Fruit fly (Drosophila melanogaster) whole organism, embryonic: Measurements from ENCODE around the gene Hsp70Ba.

ENCODE experiments used
- BEAF-32 ChIP-seq: fragments of 200-800 bp; sonication (Bioruptor generic); optimal IDR thresholded peaks from 3 replicates; lab custom pipeline; 2017; ENCODE audit warnings: missing biosample characterization, missing genetic modification characterization, mild to moderate bottlenecking, moderate library complexity, missing genetic modification reagents
- BtbVII ChIP-seq: fragments of 200-800 bp; sonication (Bioruptor generic); optimal IDR thresholded peaks from 3 replicates; lab custom pipeline; 2017; ENCODE audit warnings: missing biosample characterization, mild to moderate bottlenecking, missing genetic modification characterization
- CG10147 ChIP-seq: fragments of 200-800 bp; sonication (Bioruptor generic); optimal IDR thresholded peaks from 2 replicates; lab custom pipeline; 2019; ENCODE audit warnings: missing biosample characterization, mild to moderate bottlenecking, missing genetic modification characterization, moderate library complexity
- CG10543 ChIP-seq: fragments of 200-800 bp; sonication (Bioruptor generic); optimal IDR thresholded peaks from 3 replicates; lab custom pipeline; 2017; ENCODE audit warnings: missing biosample characterization, mild to moderate bottlenecking, missing genetic modification characterization, moderate library complexity
- CG11560 ChIP-seq: fragments of 200-800 bp; sonication (Bioruptor generic); IDR thresholded peaks from 3 replicates; pipeline ENCODE4 v1.3.6; 2022; ENCODE audit warnings: missing biosample characterization, missing genetic modification characterization
- CG12219 ChIP-seq: fragments of 200-800 bp; sonication (Bioruptor generic); optimal IDR thresholded peaks from 3 replicates; lab custom pipeline; 2018; ENCODE audit warnings: missing biosample characterization, mild to moderate bottlenecking, missing genetic modification characterization
- CG12299 ChIP-seq: fragments of 200-800 bp; sonication (Bioruptor generic); optimal IDR thresholded peaks from 2 replicates; lab custom pipeline; 2018; ENCODE audit warnings: missing biosample characterization, mild to moderate bottlenecking, missing genetic modification characterization
- CG14667 ChIP-seq: fragments of 200-800 bp; sonication (Bioruptor generic); IDR thresholded peaks from 2 replicates; pipeline ENCODE4 v1.3.6; 2022; ENCODE audit warnings: missing biosample characterization, missing genetic modification characterization
- CG17328 ChIP-seq: fragments of 200-800 bp; sonication (Bioruptor generic); IDR thresholded peaks from 2 replicates; pipeline ENCODE4 v1.3.6; 2022; ENCODE audit warnings: missing biosample characterization, missing genetic modification characterization
- CG17359 ChIP-seq: fragments of 200-800 bp; sonication (Bioruptor generic); optimal IDR thresholded peaks from 3 replicates; lab custom pipeline; 2018; ENCODE audit warnings: missing biosample characterization, mild to moderate bottlenecking, missing genetic modification characterization, moderate library complexity
- CG17802 ChIP-seq: fragments of 200-800 bp; sonication (Bioruptor generic); optimal IDR thresholded peaks from 2 replicates; lab custom pipeline; 2018; ENCODE audit warnings: missing biosample characterization, mild to moderate bottlenecking, missing genetic modification characterization, moderate library complexity
- CG18619 ChIP-seq: fragments of 200-800 bp; sonication (Bioruptor generic); optimal IDR thresholded peaks from 3 replicates; lab custom pipeline; 2017; ENCODE audit warnings: missing biosample characterization, mild to moderate bottlenecking, missing genetic modification characterization
- CG2712 ChIP-seq: fragments of 200-800 bp; optimal IDR thresholded peaks from 3 replicates; lab custom pipeline; 2019; ENCODE audit warnings: missing biosample characterization, mild to moderate bottlenecking, missing genetic modification characterization, moderate library complexity
- CG32532 ChIP-seq: fragments of 200-800 bp; sonication (Bioruptor generic); IDR thresholded peaks from 2 replicates; pipeline ENCODE4 v1.3.6; 2022; ENCODE audit warnings: missing biosample characterization, missing genetic modification characterization
- CG4360 ChIP-seq: fragments of 200-800 bp; sonication (Bioruptor generic); IDR thresholded peaks from 2 replicates; pipeline ENCODE4 v1.3.6; 2022; ENCODE audit warnings: missing biosample characterization, missing genetic modification characterization
- CG4617 ChIP-seq: fragments of 200-800 bp; sonication (Bioruptor generic); optimal IDR thresholded peaks from 3 replicates; lab custom pipeline; 2016; ENCODE audit warnings: missing biosample characterization, missing genetic modification characterization, borderline replicate concordance
- CG4707 ChIP-seq: fragments of 200-800 bp; sonication (Bioruptor generic); optimal IDR thresholded peaks from 2 replicates; lab custom pipeline; 2018; ENCODE audit warnings: missing biosample characterization, mild to moderate bottlenecking, missing genetic modification characterization, moderate library complexity
- CG5180 ChIP-seq: fragments of 200-800 bp; sonication (Bioruptor generic); optimal IDR thresholded peaks from 3 replicates; lab custom pipeline; 2017; ENCODE audit warnings: missing biosample characterization, missing genetic modification characterization, mild to moderate bottlenecking, moderate library complexity, missing genetic modification reagents
- CG5245 ChIP-seq: fragments of 200-800 bp; sonication (Bioruptor generic); optimal IDR thresholded peaks from 3 replicates; lab custom pipeline; 2016; ENCODE audit warnings: missing biosample characterization, missing genetic modification characterization
- CG6689 ChIP-seq: fragments of 200-800 bp; sonication (Bioruptor generic); IDR thresholded peaks from 2 replicates; pipeline ENCODE4 v1.3.6; 2022; ENCODE audit warnings: missing biosample characterization, missing genetic modification characterization
- Camta ChIP-seq: fragments of 200-800 bp; sonication (Bioruptor generic); optimal IDR thresholded peaks from 2 replicates; lab custom pipeline; 2016; ENCODE audit warnings: missing biosample characterization, missing genetic modification characterization
- CkIIα-i1 ChIP-seq: fragments of 200-800 bp; sonication (Bioruptor generic); IDR thresholded peaks from 2 replicates; pipeline ENCODE4 v1.3.6; 2022; ENCODE audit warnings: missing biosample characterization, missing genetic modification characterization
- Doc3 ChIP-seq: fragments of 200-800 bp; sonication (Bioruptor generic); IDR thresholded peaks from 3 replicates; pipeline ENCODE4 v1.3.6; 2022; ENCODE audit warnings: missing biosample characterization, missing genetic modification characterization; ENCODE audit not compliant: partially characterized antibody
- Dp ChIP-seq: fragments of 200-800 bp; sonication (Bioruptor generic); optimal IDR thresholded peaks from 2 replicates; lab custom pipeline; 2018; ENCODE audit warnings: missing biosample characterization, mild to moderate bottlenecking, missing genetic modification characterization, moderate library complexity
- Elba2 ChIP-seq: fragments of 200-800 bp; sonication (Bioruptor generic); optimal IDR thresholded peaks from 3 replicates; lab custom pipeline; 2016; ENCODE audit warnings: missing biosample characterization, missing genetic modification characterization
- Gug ChIP-seq: fragments of 200-800 bp; sonication (Bioruptor generic); IDR thresholded peaks from 4 replicates; pipeline ENCODE4 v1.3.6; 2022; ENCODE audit warnings: missing biosample characterization, missing genetic modification characterization
- NC2β ChIP-seq: fragments of 200-800 bp; sonication (Bioruptor generic); optimal IDR thresholded peaks from 2 replicates; lab custom pipeline; 2016; ENCODE audit warnings: missing biosample characterization, missing genetic modification characterization
- Ptx1 ChIP-seq: fragments of 200-800 bp; sonication (Bioruptor generic); IDR thresholded peaks from 2 replicates; pipeline ENCODE4 v1.3.6; 2022; ENCODE audit warnings: missing biosample characterization, missing genetic modification characterization
- Side ChIP-seq: fragments of 200-800 bp; sonication (Bioruptor generic); optimal IDR thresholded peaks from 2 replicates; lab custom pipeline; 2016; ENCODE audit warnings: missing biosample characterization, missing genetic modification characterization
- Sin3A ChIP-seq: fragments of >200 bp; optimal IDR thresholded peaks from 2 replicates; lab custom pipeline; 2018
- ab ChIP-seq: fragments of 200-800 bp; sonication (Bioruptor generic); optimal IDR thresholded peaks from 2 replicates; lab custom pipeline; 2016; ENCODE audit warnings: missing biosample characterization, missing genetic modification characterization
- bab2 ChIP-seq: fragments of 200-800 bp; sonication (Bioruptor generic); optimal IDR thresholded peaks from 2 replicates; lab custom pipeline; 2016; ENCODE audit warnings: missing biosample characterization, missing genetic modification characterization
- bbx ChIP-seq: fragments of 200-800 bp; sonication (Bioruptor generic); IDR thresholded peaks from 2 replicates; pipeline ENCODE4 v1.3.6; 2022; ENCODE audit warnings: missing biosample characterization, missing genetic modification characterization; ENCODE audit not compliant: partially characterized antibody
- cato ChIP-seq: fragments of 200-800 bp; sonication (Bioruptor generic); optimal IDR thresholded peaks from 2 replicates; lab custom pipeline; 2016; ENCODE audit warnings: missing biosample characterization, missing genetic modification characterization, borderline replicate concordance
- corto ChIP-seq: fragments of 200-800 bp; sonication (Bioruptor generic); optimal IDR thresholded peaks from 2 replicates; lab custom pipeline; 2016; ENCODE audit warnings: missing biosample characterization, mild to moderate bottlenecking, missing genetic modification characterization, moderate library complexity
- crc ChIP-seq: fragments of 200-800 bp; sonication (Bioruptor generic); optimal IDR thresholded peaks from 2 replicates; lab custom pipeline; 2016; ENCODE audit warnings: missing biosample characterization, missing genetic modification characterization
- crol ChIP-seq: fragments of 200-800 bp; sonication (Bioruptor generic); IDR thresholded peaks from 2 replicates; pipeline ENCODE4 v1.3.6; 2022; ENCODE audit warnings: missing biosample characterization, missing genetic modification characterization
- crp ChIP-seq, 2 experiments: fragments of 200-800 bp; sonication (Bioruptor generic); optimal IDR thresholded peaks; 2 replicates in 1 of 2; 3 replicates in 1 of 2; lab custom pipeline; 2017; ENCODE audit warnings: missing biosample characterization in 2 of 2, missing genetic modification characterization in 2 of 2, mild to moderate bottlenecking in 1 of 2, moderate library complexity in 1 of 2
- ewg ChIP-seq: fragments of 200-800 bp; sonication (Bioruptor generic); optimal IDR thresholded peaks from 3 replicates; lab custom pipeline; 2017; ENCODE audit warnings: mild to moderate bottlenecking, missing biosample characterization, missing genetic modification reagents, missing genetic modification characterization
- gce ChIP-seq: fragments of 200-800 bp; sonication (Bioruptor generic); IDR thresholded peaks from 3 replicates; pipeline ENCODE4 v1.3.6; 2022; ENCODE audit warnings: missing biosample characterization, missing genetic modification characterization
- gcm ChIP-seq: fragments of 200-800 bp; sonication (Bioruptor generic); optimal IDR thresholded peaks from 2 replicates; lab custom pipeline; 2019; ENCODE audit warnings: missing biosample characterization, mild to moderate bottlenecking, missing genetic modification characterization, moderate library complexity
- grau ChIP-seq: fragments of 200-800 bp; optimal IDR thresholded peaks from 3 replicates; lab custom pipeline; 2019; ENCODE audit warnings: missing biosample characterization, mild to moderate bottlenecking, missing genetic modification characterization, moderate library complexity
- hb ChIP-seq: fragments of 200-800 bp; sonication (Bioruptor generic); IDR thresholded peaks from 3 replicates; pipeline ENCODE4 v1.3.6; 2022; ENCODE audit warnings: missing biosample characterization, missing genetic modification characterization; ENCODE audit not compliant: partially characterized antibody
- kay ChIP-seq: fragments of 200-800 bp; sonication (Bioruptor generic); optimal IDR thresholded peaks from 2 replicates; lab custom pipeline; 2016; ENCODE audit warnings: missing biosample characterization, missing genetic modification characterization
- lmd ChIP-seq: fragments of 200-800 bp; sonication (Bioruptor generic); IDR thresholded peaks from 2 replicates; pipeline ENCODE4 v1.3.6; 2022; ENCODE audit warnings: missing biosample characterization, missing genetic modification characterization
- lola ChIP-seq, 3 experiments: fragments of >200 bp in 2 of 3; fragments of 200-800 bp in 1 of 3; sonication (Bioruptor generic) in 1 of 3; optimal IDR thresholded peaks; 2 replicates each; lab custom pipeline; 2017 to 2019; ENCODE audit warnings: missing biosample characterization in 3 of 3, missing genetic modification characterization in 3 of 3, mild to moderate bottlenecking in 1 of 3, moderate library complexity in 1 of 3
- nau ChIP-seq: fragments of 200-800 bp; sonication (Bioruptor generic); optimal IDR thresholded peaks from 3 replicates; lab custom pipeline; 2017; ENCODE audit warnings: missing biosample characterization, mild to moderate bottlenecking, missing genetic modification characterization, missing genetic modification reagents
- org-1 ChIP-seq: fragments of 200-800 bp; sonication (Bioruptor generic); optimal IDR thresholded peaks from 2 replicates; lab custom pipeline; 2017; ENCODE audit warnings: missing biosample characterization, missing genetic modification characterization
- tin ChIP-seq: fragments of 200-800 bp; sonication (Bioruptor generic); optimal IDR thresholded peaks from 3 replicates; lab custom pipeline; 2016; ENCODE audit warnings: missing biosample characterization, missing genetic modification characterization
- zf30C ChIP-seq: fragments of 200-800 bp; sonication (Bioruptor generic); optimal IDR thresholded peaks from 3 replicates; lab custom pipeline; 2018; ENCODE audit warnings: missing biosample characterization, mild to moderate bottlenecking, missing genetic modification characterization

Hsp70Ba gene

DNA sequence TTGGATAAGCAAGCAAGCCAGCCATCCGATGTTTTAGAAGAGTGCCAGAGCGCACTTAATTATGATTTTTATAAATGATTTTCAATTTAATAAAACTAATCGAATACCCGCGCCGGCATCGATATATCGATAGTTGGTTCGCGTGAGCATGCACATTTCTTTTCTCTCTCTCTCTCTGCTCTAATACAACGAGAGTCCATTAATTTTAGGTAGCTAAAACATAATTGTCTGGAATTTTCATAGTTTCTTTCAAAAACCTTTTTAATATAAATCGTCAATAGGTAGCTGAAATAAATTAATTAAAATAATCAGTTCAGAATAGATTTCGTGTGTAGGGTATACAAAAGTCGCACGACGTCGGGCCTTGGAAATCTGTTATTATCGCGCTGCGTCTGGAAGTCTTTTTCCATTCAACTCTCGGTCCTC lies 18.7 kb downstream of the Hsp70Ba start, which contains the start of gene CG18549 (continued):
- TF ChIP-seq hb (GFP tag; lab: Robert Waterston, UW), result peak; percentile 72; the same call in 2 of the 3 replicates
- peak; percentile 100 for TF ChIP-seq lmd (GFP tag; lab: Robert Waterston, UW)
- TF ChIP-seq Doc3 (GFP tag; lab: Robert Waterston, UW), result peak; percentile 85
- peak in 1 of 3 experiments; percentile 100 for TF ChIP-seq lola (GFP tag; optimal IDR thresholded peaks at IDR 0.05; lab: Kevin White, UChicago)
- TF ChIP-seq org-1 (GFP tag; lab: Kevin White, UChicago), result peak; percentile 99
- TF ChIP-seq CG18619, result peak; percentile 100
- TF ChIP-seq CG11560 (tag; lab: Robert Waterston, UW), result peak; percentile 97
- peak; percentile 99 for TF ChIP-seq CG14667 (GFP tag; lab: Robert Waterston, UW)
- TF ChIP-seq Side (GFP tag; lab: Kevin White, UChicago), result peak; percentile 99
- peak; percentile 98 for TF ChIP-seq CkIIα-i1
- TF ChIP-seq ab (GFP tag; lab: Kevin White, UChicago), result peak; percentile 97
- peak; percentile 99 for TF ChIP-seq CG4707 (GFP tag; lab: Kevin White, UChicago)
- peak; percentile 98 for TF ChIP-seq CG10543 (GFP tag; lab: Kevin White, UChicago)
- peak; percentile 100 for TF ChIP-seq corto
- peak; percentile 100 for TF ChIP-seq CG12219 (GFP tag; lab: Kevin White, UChicago)
- no peak for TF ChIP-seq Sin3A (lab: Kevin White, UChicago)
- TF ChIP-seq CG2712 (tag; lab: Kevin White, UChicago), result peak; percentile 100
- peak; percentile 100 for TF ChIP-seq nau
- peak; percentile 100 for TF ChIP-seq CG6689 (GFP tag; lab: Robert Waterston, UW)
- TF ChIP-seq BEAF-32 (GFP tag; lab: Kevin White, UChicago), result peak; percentile 85
- peak; percentile 99 for TF ChIP-seq cato (GFP tag; lab: Kevin White, UChicago)
- TF ChIP-seq Camta (GFP tag; lab: Kevin White, UChicago), result peak; percentile 100
- peak; percentile 100 for TF ChIP-seq Ptx1 (GFP tag; lab: Robert Waterston, UW)
- peak; percentile 99 for TF ChIP-seq ewg (GFP tag; lab: Kevin White, UChicago)
- TF ChIP-seq CG4617 (GFP tag; lab: Kevin White, UChicago), result peak; percentile 99
- peak; percentile 99 for TF ChIP-seq Gug
- TF ChIP-seq tin (GFP tag; lab: Kevin White, UChicago), result peak; percentile 100
- TF ChIP-seq BtbVII (GFP tag; lab: Kevin White, UChicago), result peak; percentile 100
- peak; percentile 100 for TF ChIP-seq CG32532 (GFP tag; lab: Robert Waterston, UW)
- TF ChIP-seq gcm (GFP tag; lab: Kevin White, UChicago), result peak; percentile 100
- peak; percentile 95 for TF ChIP-seq CG4360 (GFP tag; lab: Robert Waterston, UW)
- TF ChIP-seq crol (GFP tag; lab: Robert Waterston, UW), result peak; percentile 89
- TF ChIP-seq CG5180 (GFP tag; lab: Kevin White, UChicago), result peak; percentile 95
- peak; percentile 99 for TF ChIP-seq grau (tag; lab: Kevin White, UChicago)
- TF ChIP-seq zf30C, result peak; percentile 65
- TF ChIP-seq CG12299 (tag; lab: Kevin White, UChicago), result peak; percentile 100
- peak; percentile 95 for TF ChIP-seq CG17802 (tag; lab: Kevin White, UChicago)
- peak; percentile 98 for TF ChIP-seq crc (GFP tag; lab: Kevin White, UChicago)
- peak; percentile 100 for TF ChIP-seq bab2 (GFP tag; lab: Kevin White, UChicago)
- TF ChIP-seq CG17359, result peak; percentile 100
- TF ChIP-seq crp (GFP tag; optimal IDR thresholded peaks at IDR 0.05; lab: Kevin White, UChicago), result peak; percentile 44 to 81
- peak; percentile 99 for TF ChIP-seq NC2β (GFP tag; lab: Kevin White, UChicago)
- peak; percentile 76 for TF ChIP-seq bbx (GFP tag; lab: Robert Waterston, UW)
- peak; percentile 100 for TF ChIP-seq gce
- TF ChIP-seq CG17328, result peak; percentile 100
- TF ChIP-seq Elba2 (GFP tag; lab: Kevin White, UChicago), result peak; percentile 76
- TF ChIP-seq kay (GFP tag; lab: Kevin White, UChicago), result peak; percentile 99
- peak; percentile 100 for TF ChIP-seq CG5245 (GFP tag; lab: Kevin White, UChicago)
- peak; percentile 96 for TF ChIP-seq Dp (GFP tag; lab: Kevin White, UChicago)
- TF ChIP-seq CG10147 (GFP tag; lab: Kevin White, UChicago), result peak; percentile 100
